Worm (Caenorhabditis elegans): Measurements from ENCODE around the gene F09C8.2.

F09C8.2 gene

DNA sequence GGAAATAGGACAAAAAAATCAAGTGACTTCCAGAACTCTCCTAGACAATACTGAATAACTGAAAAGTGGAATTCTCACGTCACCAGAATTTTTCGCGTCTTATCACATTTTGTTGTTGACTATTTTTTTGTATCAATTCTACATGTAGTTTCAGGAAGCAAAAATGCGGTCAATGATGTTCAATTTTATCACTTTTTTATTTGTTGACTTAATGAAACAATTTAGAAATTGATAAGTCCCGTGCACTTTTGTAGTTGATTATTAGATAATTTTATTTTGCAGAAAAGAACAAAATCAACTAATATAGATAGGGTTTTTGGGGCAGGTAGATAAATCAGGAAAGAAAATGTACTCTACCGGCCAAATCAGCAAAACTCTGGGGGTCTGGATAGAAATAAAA, 16.6 kb downstream of the F09C8.2 start (continued):
- no peak for TF ChIP-seq ama-1 (optimal IDR thresholded peaks at IDR 0.05)
- no peak for TF ChIP-seq dmd-9 (GFP tag; IDR thresholded peaks at IDR 0.05)
- TF ChIP-seq ceh-44 (GFP tag; IDR thresholded peaks at IDR 0.05), result no peak
- TF ChIP-seq snpc-4 (tag; optimal IDR thresholded peaks at IDR 0.05), result no peak
- peak; percentile 40 for TF ChIP-seq nhr-77 (tag; optimal IDR thresholded peaks at IDR 0.05)

DNA sequence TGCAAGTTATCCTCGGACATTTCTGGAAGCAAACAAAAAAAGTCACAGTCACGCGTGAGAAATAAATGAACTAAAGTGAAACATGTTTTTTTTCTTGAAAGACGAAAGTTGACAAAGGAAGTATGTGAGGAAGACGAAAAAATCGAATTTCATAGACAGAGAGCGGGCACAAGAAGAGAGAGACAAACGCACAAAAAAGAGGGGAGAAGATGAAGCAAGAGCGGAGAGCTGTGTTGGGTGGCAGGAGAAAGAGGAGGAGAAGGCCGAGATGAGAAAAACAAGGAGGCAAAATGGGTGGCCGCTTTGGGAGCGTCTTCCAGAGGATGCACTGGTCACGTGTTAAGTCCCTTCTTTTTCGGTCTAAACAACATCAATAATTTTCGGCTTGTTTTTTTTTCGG, 18.0 kb downstream of the F09C8.2 start, which contains the start of gene ZK1073.1:
Gene ZK1073.1 (minus strand): TSS at position 72 of the 400 bp plus-strand sequence.
- peak; percentile 20; the same call in 1 of the 2 replicates for TF ChIP-seq dmd-6 (GFP tag; IDR thresholded peaks at IDR 0.05)
- TF ChIP-seq daf-16 (GFP tag; optimal IDR thresholded peaks at IDR 0.05), result peak in 1 of 2 experiments; percentile 61
- TF ChIP-seq daf-16 (tag; optimal IDR thresholded peaks at IDR 0.05), result peak; percentile 2
- TF ChIP-seq hlh-30 (tag; optimal IDR thresholded peaks at IDR 0.05; ENCODE audit: insufficient read depth), result peak; percentile 74
- TF ChIP-seq unc-62 (GFP tag; optimal IDR thresholded peaks at IDR 0.05 in 1 of 2), result peak in 1 of 2 experiments; percentile 87
- TF ChIP-seq unc-62 (tag; optimal IDR thresholded peaks at IDR 0.05), result no peak
- TF ChIP-seq nhr-11 (tag; optimal IDR thresholded peaks at IDR 0.05), result peak; percentile 14
- no peak for TF ChIP-seq saeg-2 (GFP tag; IDR thresholded peaks at IDR 0.05)
- peak in 1 of 2 experiments; percentile 54 for TF ChIP-seq lsy-2 (tag; optimal IDR thresholded peaks at IDR 0.05)
- peak; percentile 46 for TF ChIP-seq mep-1 (tag; optimal IDR thresholded peaks at IDR 0.05)
- TF ChIP-seq hlh-11 (tag; optimal IDR thresholded peaks at IDR 0.05), result peak; percentile 42
- peak; percentile 53 for TF ChIP-seq hmg-1.1 (GFP tag; IDR thresholded peaks at IDR 0.05)
- peak; percentile 68; the same call in 1 of the 2 replicates for TF ChIP-seq ctbp-1 (GFP tag; IDR thresholded peaks at IDR 0.05)
- no peak for TF ChIP-seq D1046.2 (GFP tag; IDR thresholded peaks at IDR 0.05)
- no peak for TF ChIP-seq T26A8.4 (GFP tag; IDR thresholded peaks at IDR 0.05)
- no peak for TF ChIP-seq dmd-8 (GFP tag; IDR thresholded peaks at IDR 0.05)
- no peak for TF ChIP-seq daf-19 (GFP tag; conservative IDR thresholded peaks at IDR 0.05)
- TF ChIP-seq snpc-1.2 (GFP tag; IDR thresholded peaks at IDR 0.05), result no peak
- peak; percentile 56 for TF ChIP-seq set-16 (GFP tag; IDR thresholded peaks at IDR 0.05)
- TF ChIP-seq rbr-2 (tag; optimal IDR thresholded peaks at IDR 0.05), result peak; percentile 54
- peak; percentile 28 for TF ChIP-seq ama-1 (optimal IDR thresholded peaks at IDR 0.05)
- TF ChIP-seq pha-4 (GFP tag; IDR thresholded peaks at IDR 0.05), result no peak
- no peak for TF ChIP-seq pha-4 (tag; optimal IDR thresholded peaks at IDR 0.05)
- peak; percentile 28 for TF ChIP-seq F37D6.2 (tag; optimal IDR thresholded peaks at IDR 0.05)
- peak; percentile 85 for TF ChIP-seq fkh-10 (GFP tag; optimal IDR thresholded peaks at IDR 0.05)
- peak in 1 of 2 experiments; percentile 79 for TF ChIP-seq mdl-1 (tag; optimal IDR thresholded peaks at IDR 0.05)
- TF ChIP-seq hif-1 (tag; optimal IDR thresholded peaks at IDR 0.05), result peak in 1 of 2 experiments; percentile 54
- peak; percentile 6 for TF ChIP-seq dve-1 (tag; optimal IDR thresholded peaks at IDR 0.05; ENCODE audit: insufficient read depth)
- TF ChIP-seq aha-1 (tag), result peak; percentile 91

DNA sequence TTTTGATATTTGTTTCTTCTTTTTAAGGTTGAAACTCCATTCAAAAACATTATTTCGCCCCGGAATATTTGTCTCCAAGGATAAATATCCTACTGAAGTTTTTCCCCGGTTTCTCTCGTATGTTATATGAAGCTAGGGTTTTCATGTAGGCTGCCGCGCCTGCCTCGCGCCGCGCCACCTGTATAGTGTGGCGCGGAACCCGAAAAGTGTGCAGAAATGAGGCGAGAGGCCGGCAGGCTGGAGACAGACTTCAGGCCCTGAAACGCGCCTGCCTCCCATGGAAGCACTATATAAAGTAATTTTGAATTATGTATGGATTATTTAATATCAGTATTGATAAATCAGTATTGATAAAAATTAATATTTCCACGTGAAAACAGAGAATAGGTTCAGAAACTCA, 22.0 kb downstream of the F09C8.2 start:
- TF ChIP-seq spr-3 (GFP tag; optimal IDR thresholded peaks at IDR 0.05), result no peak
- TF ChIP-seq dmd-6 (GFP tag; IDR thresholded peaks at IDR 0.05), result no peak
- no peak for TF ChIP-seq pqm-1 (tag; optimal IDR thresholded peaks at IDR 0.05)
- no peak for TF ChIP-seq T20F7.1 (GFP tag; optimal IDR thresholded peaks at IDR 0.05)
- TF ChIP-seq zag-1 (tag; optimal IDR thresholded peaks at IDR 0.05), result no peak
- no peak for TF ChIP-seq ama-1 (optimal IDR thresholded peaks at IDR 0.05)
- TF ChIP-seq T26A8.4 (GFP tag; IDR thresholded peaks at IDR 0.05), result no peak
- no peak for TF ChIP-seq set-16 (GFP tag; IDR thresholded peaks at IDR 0.05)
- TF ChIP-seq Y48G9A.11 (GFP tag; IDR thresholded peaks at IDR 0.05), result no peak
- no peak for TF ChIP-seq hmg-1.1 (GFP tag; IDR thresholded peaks at IDR 0.05)
- TF ChIP-seq unc-39 (tag; optimal IDR thresholded peaks at IDR 0.05), result no peak
- TF ChIP-seq nhr-76 (tag; optimal IDR thresholded peaks at IDR 0.05), result no peak
- no peak for TF ChIP-seq ctbp-1 (GFP tag; IDR thresholded peaks at IDR 0.05)
- no peak for TF ChIP-seq lin-29 (GFP tag; IDR thresholded peaks at IDR 0.05)
- TF ChIP-seq Y75B8A.6 (GFP tag; IDR thresholded peaks at IDR 0.05), result no peak
- no peak for TF ChIP-seq lin-13 (GFP tag; optimal IDR thresholded peaks at IDR 0.05)
- no peak for TF ChIP-seq ZK546.5 (tag; optimal IDR thresholded peaks at IDR 0.05)
- no peak for TF ChIP-seq saeg-2 (GFP tag; IDR thresholded peaks at IDR 0.05)
- TF ChIP-seq attf-4 (tag; optimal IDR thresholded peaks at IDR 0.05), result no peak
